Fruit fly (Drosophila melanogaster): ENCODE data around the gene CG43083.

Gene CG43083

dm6 chr3L:15650552-15650951 is 2.2 kb downstream of the CG43083 start, which contains the start of gene CG43084:
CG43084 (plus strand) TSS chr3L:15650852.
- TF ChIP-seq h (optimal IDR thresholded peaks at IDR 0.05) (no peak), Sin3A (optimal IDR thresholded peaks at IDR 0.05) (no peak), Myc (optimal IDR thresholded peaks at IDR 0.05) (no peak), psq (optimal IDR thresholded peaks at IDR 0.05) (no peak), ttk (optimal IDR thresholded peaks at IDR 0.05) (no peak), insv (optimal IDR thresholded peaks at IDR 0.05) (no peak)

- no peak for TF ChIP-seq insv (optimal IDR thresholded peaks at IDR 0.05)
- TF ChIP-seq ttk (optimal IDR thresholded peaks at IDR 0.05), result no peak
- TF ChIP-seq Myc (optimal IDR thresholded peaks at IDR 0.05), result no peak
- TF ChIP-seq Sin3A (optimal IDR thresholded peaks at IDR 0.05), result no peak
- TF ChIP-seq h (optimal IDR thresholded peaks at IDR 0.05), result no peak
- TF ChIP-seq psq (optimal IDR thresholded peaks at IDR 0.05), result no peak
These were observed 3.8 kb downstream of the CG43083 start, which contains the start of the genes Eig71Ec and Eig71Ed for dm6 chr3L:15652154-15652553. Eig71Ec (minus strand) TSS chr3L:15652254. Eig71Ed (plus strand) TSS chr3L:15652537.

- TF ChIP-seq h (optimal IDR thresholded peaks at IDR 0.05), result no peak
- no peak for TF ChIP-seq Myc (optimal IDR thresholded peaks at IDR 0.05)
- no peak for TF ChIP-seq psq (optimal IDR thresholded peaks at IDR 0.05)
- TF ChIP-seq insv (optimal IDR thresholded peaks at IDR 0.05), result no peak
- no peak for TF ChIP-seq ttk (optimal IDR thresholded peaks at IDR 0.05)
- TF ChIP-seq Sin3A (optimal IDR thresholded peaks at IDR 0.05), result no peak
These were observed 7.5 kb downstream of the CG43083 start, which contains the start of gene Eig71Ee for dm6 chr3L:15655910-15656309. Eig71Ee (minus strand) TSS chr3L:15656010.

dm6 chr3L:15657290-15657689 is 8.9 kb downstream of the CG43083 start, which contains the start of the genes Eig71Ef and Eig71Eg:
Eig71Ef (minus strand) TSS chr3L:15657390.
Eig71Eg (plus strand) TSS chr3L:15657628.
- TF ChIP-seq Sin3A (optimal IDR thresholded peaks at IDR 0.05), result no peak
- no peak for TF ChIP-seq h (optimal IDR thresholded peaks at IDR 0.05)
- no peak for TF ChIP-seq insv (optimal IDR thresholded peaks at IDR 0.05)
- no peak for TF ChIP-seq Myc (optimal IDR thresholded peaks at IDR 0.05)
- TF ChIP-seq psq (optimal IDR thresholded peaks at IDR 0.05), result no peak
- TF ChIP-seq ttk (optimal IDR thresholded peaks at IDR 0.05), result no peak

dm6 chr3L:15659341-15659740 is 11.0 kb downstream of the CG43083 start, which contains the start of the genes Eig71Eh and Eig71Ei:
Eig71Eh (minus strand) TSS chr3L:15659441.
Eig71Ei (plus strand) TSS chr3L:15659707.
- TF ChIP-seq insv (optimal IDR thresholded peaks at IDR 0.05) (no peak), psq (optimal IDR thresholded peaks at IDR 0.05) (no peak), Myc (optimal IDR thresholded peaks at IDR 0.05) (no peak), ttk (optimal IDR thresholded peaks at IDR 0.05) (no peak), h (optimal IDR thresholded peaks at IDR 0.05) (no peak), Sin3A (optimal IDR thresholded peaks at IDR 0.05) (no peak)

- TF ChIP-seq h (optimal IDR thresholded peaks at IDR 0.05) (no peak), ttk (optimal IDR thresholded peaks at IDR 0.05) (no peak), Sin3A (optimal IDR thresholded peaks at IDR 0.05) (no peak)
These were observed 12.5 kb downstream of the CG43083 start, which contains the start of the genes Eig71Ej and Eig71Ek for dm6 chr3L:15660915-15661314. Eig71Ej (minus strand) TSS chr3L:15661015. Eig71Ek (plus strand) TSS chr3L:15661248.

dm6 chr3L:15661567-15661966 is 13.2 kb downstream of the CG43083 start, which contains the start of gene CG43082:
CG43082 (plus strand) TSS chr3L:15661867.
- TF ChIP-seq psq (optimal IDR thresholded peaks at IDR 0.05), result no peak
- TF ChIP-seq h (optimal IDR thresholded peaks at IDR 0.05), result no peak
- TF ChIP-seq Myc (optimal IDR thresholded peaks at IDR 0.05), result no peak
- TF ChIP-seq insv (optimal IDR thresholded peaks at IDR 0.05), result no peak
- no peak for TF ChIP-seq Sin3A (optimal IDR thresholded peaks at IDR 0.05)
- TF ChIP-seq ttk (optimal IDR thresholded peaks at IDR 0.05), result no peak

dm6 chr3L:15662510-15662909 is 14.1 kb downstream of the CG43083 start:
- TF ChIP-seq ttk (optimal IDR thresholded peaks at IDR 0.05), result no peak
- TF ChIP-seq psq (optimal IDR thresholded peaks at IDR 0.05), result no peak
- TF ChIP-seq Sin3A (optimal IDR thresholded peaks at IDR 0.05), result no peak
- TF ChIP-seq h (optimal IDR thresholded peaks at IDR 0.05), result no peak
- TF ChIP-seq insv (optimal IDR thresholded peaks at IDR 0.05), result no peak
- no peak for TF ChIP-seq Myc (optimal IDR thresholded peaks at IDR 0.05)

dm6 chr3L:15664199-15664794 is 15.9 kb downstream of the CG43083 start:
- TF ChIP-seq h (optimal IDR thresholded peaks at IDR 0.05), result no peak
- TF ChIP-seq psq (optimal IDR thresholded peaks at IDR 0.05), result no peak
- no peak for TF ChIP-seq Sin3A (optimal IDR thresholded peaks at IDR 0.05)
- no peak for TF ChIP-seq Myc (optimal IDR thresholded peaks at IDR 0.05)
- no peak for TF ChIP-seq ttk (optimal IDR thresholded peaks at IDR 0.05)
- no peak for TF ChIP-seq insv (optimal IDR thresholded peaks at IDR 0.05)

- TF ChIP-seq insv (optimal IDR thresholded peaks at IDR 0.05), result no peak
- no peak for TF ChIP-seq Sin3A (optimal IDR thresholded peaks at IDR 0.05)
- TF ChIP-seq Myc (optimal IDR thresholded peaks at IDR 0.05), result no peak
- TF ChIP-seq psq (optimal IDR thresholded peaks at IDR 0.05), result no peak
- no peak for TF ChIP-seq h (optimal IDR thresholded peaks at IDR 0.05)
- TF ChIP-seq ttk (optimal IDR thresholded peaks at IDR 0.05), result no peak
These were observed 17.4 kb downstream of the CG43083 start for dm6 chr3L:15665741-15666140.

- no peak for TF ChIP-seq insv (optimal IDR thresholded peaks at IDR 0.05)
- no peak for TF ChIP-seq psq (optimal IDR thresholded peaks at IDR 0.05)
- no peak for TF ChIP-seq ttk (optimal IDR thresholded peaks at IDR 0.05)
- no peak for TF ChIP-seq Sin3A (optimal IDR thresholded peaks at IDR 0.05)
These were observed 21.6 kb downstream of the CG43083 start for dm6 chr3L:15669939-15670338.

dm6 chr3L:15670455-15670854 is 22.1 kb downstream of the CG43083 start:
- TF ChIP-seq ttk (optimal IDR thresholded peaks at IDR 0.05) (no peak), Sin3A (optimal IDR thresholded peaks at IDR 0.05) (no peak), Myc (optimal IDR thresholded peaks at IDR 0.05) (no peak), h (optimal IDR thresholded peaks at IDR 0.05) (no peak), psq (optimal IDR thresholded peaks at IDR 0.05) (no peak), insv (optimal IDR thresholded peaks at IDR 0.05) (no peak)

All from Kc167 (cell line).